Worm (Caenorhabditis elegans) whole organism, young adult: ENCODE results near the gene T24C2.5.

Experiments
- B0019.2 ChIP-seq: fragments of 200-800 bp; sonication (Bioruptor generic); conservative IDR thresholded peaks from 2 replicates; pipeline ENCODE4 v1.3.6; 2022; ENCODE audit warnings: missing genetic modification reagents, missing genetic modification characterization, missing compliant biosample characterization
- F49E8.2 ChIP-seq: sonication (generic microtip); optimal IDR thresholded peaks from 3 replicates; lab custom pipeline; 2017; ENCODE audit warnings: missing genetic modification characterization, mild to moderate bottlenecking, missing compliant biosample characterization, antibody characterized with exemption, moderate library complexity; ENCODE audit not compliant: insufficient read depth
- F55B11.4 ChIP-seq: sonication (generic microtip); optimal IDR thresholded peaks from 2 replicates; lab custom pipeline; 2016; ENCODE audit warnings: missing compliant biosample characterization, missing genetic modification characterization, borderline replicate concordance; ENCODE audit not compliant: insufficient read depth
- K11D2.4 ChIP-seq: fragments of 200-800 bp; sonication (Bioruptor generic); IDR thresholded peaks from 2 replicates; pipeline ENCODE4 v1.3.6; 2022; ENCODE audit warnings: missing genetic modification reagents, missing genetic modification characterization, missing compliant biosample characterization
- Y53G8AR.9 ChIP-seq: fragments of 200-800 bp; sonication (Bioruptor generic); conservative IDR thresholded peaks from 2 replicates; pipeline ENCODE4 v1.3.6; 2022; ENCODE audit warnings: missing genetic modification reagents, missing genetic modification characterization, missing compliant biosample characterization
- Y79H2A.3 ChIP-seq: fragments of 200-800 bp; sonication (Bioruptor generic); conservative IDR thresholded peaks from 2 replicates; pipeline ENCODE4 v1.3.6; 2022; ENCODE audit warnings: missing genetic modification reagents, missing genetic modification characterization, missing compliant biosample characterization
- atf-7 ChIP-seq: sonication (generic microtip); optimal IDR thresholded peaks from 2 replicates; lab custom pipeline; 2017; ENCODE audit warnings: mild to moderate bottlenecking, missing genetic modification characterization, missing compliant biosample characterization
- attf-6 ChIP-seq: fragments of 200-800 bp; sonication (Bioruptor generic); IDR thresholded peaks from 2 replicates; pipeline ENCODE4 v1.3.6; 2022; ENCODE audit warnings: missing genetic modification reagents, missing genetic modification characterization, missing compliant biosample characterization
- bed-2 ChIP-seq: fragments of 200-800 bp; sonication (Bioruptor generic); IDR thresholded peaks from 2 replicates; pipeline ENCODE4 v1.3.6; 2022; ENCODE audit warnings: missing genetic modification reagents, missing genetic modification characterization, missing compliant biosample characterization
- ccch-3 ChIP-seq: fragments of 200-800 bp; sonication (Bioruptor generic); optimal IDR thresholded peaks from 2 replicates; lab custom pipeline; 2018; ENCODE audit warnings: mild to moderate bottlenecking, missing genetic modification characterization, missing compliant biosample characterization
- cebp-1 ChIP-seq, 2 experiments: fragments of 200-800 bp in 1 of 2; sonication (Bioruptor generic) in 1 of 2; sonication (generic microtip) in 1 of 2; IDR thresholded peaks in 1 of 2; optimal IDR thresholded peaks in 1 of 2; 2 replicates each; pipeline versions ENCODE4 v1.3.6 to Lab custom; 2017 to 2022; ENCODE audit warnings: missing compliant biosample characterization in 2 of 2, missing genetic modification characterization in 2 of 2, mild to moderate bottlenecking in 1 of 2, missing genetic modification reagents in 1 of 2, moderate library complexity in 1 of 2
- ceh-27 ChIP-seq: fragments of 200-800 bp; sonication (Bioruptor generic); optimal IDR thresholded peaks from 2 replicates; lab custom pipeline; 2018; ENCODE audit warnings: mild to moderate bottlenecking, missing genetic modification characterization, moderate library complexity, missing compliant biosample characterization
- ceh-91 ChIP-seq: fragments of 200-800 bp; sonication (Bioruptor generic); IDR thresholded peaks from 2 replicates; pipeline ENCODE4 v1.3.6; 2022; ENCODE audit warnings: missing genetic modification reagents, missing genetic modification characterization, missing compliant biosample characterization
- chd-7 ChIP-seq: sonication (generic microtip); optimal IDR thresholded peaks from 2 replicates; lab custom pipeline; 2016; ENCODE audit warnings: mild to moderate bottlenecking, missing genetic modification characterization, moderate library complexity, missing compliant biosample characterization
- dox-1 ChIP-seq: fragments of 200-800 bp; sonication (Bioruptor generic); IDR thresholded peaks from 2 replicates; pipeline ENCODE4 v1.3.6; 2022; ENCODE audit warnings: missing genetic modification reagents, missing genetic modification characterization, missing compliant biosample characterization
- egrh-3 ChIP-seq: fragments of 200-800 bp; sonication (Bioruptor generic); IDR thresholded peaks from 2 replicates; pipeline ENCODE4 v1.3.6; 2022; ENCODE audit warnings: missing genetic modification reagents, missing genetic modification characterization, missing compliant biosample characterization
- ets-4 ChIP-seq: fragments of 200-800 bp; sonication (Bioruptor generic); optimal IDR thresholded peaks from 2 replicates; lab custom pipeline; 2018; ENCODE audit warnings: mild to moderate bottlenecking, missing genetic modification characterization, missing compliant biosample characterization
- him-1 ChIP-seq: sonication (generic microtip); optimal IDR thresholded peaks from 2 replicates; lab custom pipeline; 2016; ENCODE audit warnings: missing genotype, missing genetic modification reagents, missing genetic modification characterization, missing compliant biosample characterization
- hlh-12 ChIP-seq: sonication (generic microtip); optimal IDR thresholded peaks from 2 replicates; lab custom pipeline; 2016; ENCODE audit warnings: missing genetic modification characterization, missing compliant biosample characterization
- hlh-26 ChIP-seq: fragments of 200-800 bp; sonication (Bioruptor generic); conservative IDR thresholded peaks from 2 replicates; pipeline ENCODE4 v1.3.6; 2022; ENCODE audit warnings: missing genetic modification reagents, missing genetic modification characterization, missing compliant biosample characterization
- hmg-1.2 ChIP-seq: fragments of 200-800 bp; sonication (Bioruptor generic); IDR thresholded peaks from 2 replicates; pipeline ENCODE4 v1.3.6; 2022; ENCODE audit warnings: missing genetic modification reagents, missing genetic modification characterization, missing compliant biosample characterization
- hmg-20 ChIP-seq: fragments of 200-800 bp; sonication (Bioruptor generic); IDR thresholded peaks from 2 replicates; pipeline ENCODE4 v1.3.6; 2022; ENCODE audit warnings: missing genetic modification reagents, missing genetic modification characterization, missing compliant biosample characterization
- lin-40 ChIP-seq: sonication (generic microtip); optimal IDR thresholded peaks from 2 replicates; lab custom pipeline; 2016; ENCODE audit warnings: missing genetic modification characterization, mild to moderate bottlenecking, missing compliant biosample characterization, missing genotype, missing genetic modification reagents
- lir-1 ChIP-seq: fragments of 200-800 bp; sonication (Bioruptor generic); conservative IDR thresholded peaks from 2 replicates; pipeline ENCODE4 v1.3.6; 2022; ENCODE audit warnings: missing genetic modification reagents, missing genetic modification characterization, missing compliant biosample characterization
- lsy-27 ChIP-seq: sonication (generic microtip); optimal IDR thresholded peaks from 2 replicates; lab custom pipeline; 2017; ENCODE audit warnings: missing genetic modification characterization, mild to moderate bottlenecking, missing compliant biosample characterization, antibody characterized with exemption, missing genotype, borderline replicate concordance; ENCODE audit not compliant: insufficient read depth
- madf-10 ChIP-seq: sonication (generic microtip); optimal IDR thresholded peaks from 2 replicates; lab custom pipeline; 2016; ENCODE audit warnings: mild to moderate bottlenecking, missing genetic modification characterization, missing compliant biosample characterization
- madf-6 ChIP-seq: fragments of 200-800 bp; sonication (Bioruptor generic); IDR thresholded peaks from 2 replicates; pipeline ENCODE4 v1.3.6; 2022; ENCODE audit warnings: missing genetic modification reagents, missing genetic modification characterization, missing compliant biosample characterization
- mel-28 ChIP-seq: sonication (generic microtip); optimal IDR thresholded peaks from 2 replicates; lab custom pipeline; 2016; ENCODE audit warnings: borderline replicate concordance, mild to moderate bottlenecking, missing genetic modification characterization, missing compliant biosample characterization
- nhr-120 ChIP-seq: fragments of 200-800 bp; sonication (Bioruptor generic); IDR thresholded peaks from 2 replicates; pipeline ENCODE4 v1.3.6; 2022; ENCODE audit warnings: missing genetic modification characterization, missing compliant biosample characterization
- sdz-38 ChIP-seq: sonication (generic microtip); optimal IDR thresholded peaks from 2 replicates; lab custom pipeline; 2016; ENCODE audit warnings: missing genotype, missing genetic modification characterization, missing compliant biosample characterization
- snpc-1.1 ChIP-seq: sonication (generic microtip); optimal IDR thresholded peaks from 2 replicates; lab custom pipeline; 2017; ENCODE audit warnings: missing genetic modification characterization, mild to moderate bottlenecking, missing compliant biosample characterization, antibody characterized with exemption, moderate library complexity, missing genotype, missing genetic modification reagents; ENCODE audit not compliant: insufficient read depth
- snpc-1.3 ChIP-seq: sonication (generic microtip); optimal IDR thresholded peaks from 2 replicates; lab custom pipeline; 2017; ENCODE audit warnings: missing genetic modification characterization, mild to moderate bottlenecking, missing compliant biosample characterization, antibody characterized with exemption, moderate library complexity, missing genotype, missing genetic modification reagents; ENCODE audit not compliant: insufficient read depth
- snpc-3.4 ChIP-seq: sonication (generic microtip); optimal IDR thresholded peaks from 2 replicates; lab custom pipeline; 2017; ENCODE audit warnings: missing genetic modification characterization, mild to moderate bottlenecking, missing compliant biosample characterization, antibody characterized with exemption, moderate library complexity, missing genotype, missing genetic modification reagents
- snpc-4 ChIP-seq, 5 experiments: fragments of 150-350 bp in 1 of 5; sonication (generic microtip) in 4 of 5; optimal IDR thresholded peaks; 2 replicates each; lab custom pipeline; 2014 to 2018; ENCODE audit warnings: missing genetic modification characterization in 5 of 5, missing biosample characterization in 3 of 5, antibody characterized with exemption in 2 of 5, mild to moderate bottlenecking in 2 of 5, missing compliant biosample characterization in 2 of 5, missing genotype in 2 of 5, moderate library complexity in 2 of 5, missing genetic modification reagents in 1 of 5
- somi-1 ChIP-seq: fragments of 200-800 bp; sonication (Bioruptor generic); optimal IDR thresholded peaks from 2 replicates; lab custom pipeline; 2018; ENCODE audit warnings: mild to moderate bottlenecking, missing genetic modification characterization, missing compliant biosample characterization
- zfh-2 ChIP-seq: fragments of 200-800 bp; sonication (Bioruptor generic); conservative IDR thresholded peaks from 2 replicates; pipeline ENCODE4 v1.3.6; 2022; ENCODE audit warnings: missing genetic modification reagents, missing genetic modification characterization, missing compliant biosample characterization
- ztf-22 ChIP-seq: fragments of 200-800 bp; sonication (Bioruptor generic); optimal IDR thresholded peaks from 2 replicates; lab custom pipeline; 2018; ENCODE audit warnings: mild to moderate bottlenecking, missing genetic modification characterization, moderate library complexity, missing compliant biosample characterization
- ztf-26 ChIP-seq: sonication (generic microtip); optimal IDR thresholded peaks from 2 replicates; lab custom pipeline; 2017; ENCODE audit warnings: missing genetic modification characterization, missing compliant biosample characterization
- ztf-28 ChIP-seq: fragments of 200-800 bp; sonication (Bioruptor generic); IDR thresholded peaks from 2 replicates; pipeline ENCODE4 v1.3.6; 2022; ENCODE audit warnings: missing genetic modification reagents, missing genetic modification characterization, missing compliant biosample characterization
- ztf-3 ChIP-seq: fragments of 200-800 bp; sonication (Bioruptor generic); optimal IDR thresholded peaks from 2 replicates; lab custom pipeline; 2018; ENCODE audit warnings: mild to moderate bottlenecking, missing genetic modification characterization, missing compliant biosample characterization
- ztf-6 ChIP-seq: fragments of 200-800 bp; sonication (Bioruptor generic); IDR thresholded peaks from 2 replicates; pipeline ENCODE4 v1.3.6; 2022; ENCODE audit warnings: missing genetic modification reagents, missing genetic modification characterization, missing compliant biosample characterization

T24C2.5 gene

DNA sequence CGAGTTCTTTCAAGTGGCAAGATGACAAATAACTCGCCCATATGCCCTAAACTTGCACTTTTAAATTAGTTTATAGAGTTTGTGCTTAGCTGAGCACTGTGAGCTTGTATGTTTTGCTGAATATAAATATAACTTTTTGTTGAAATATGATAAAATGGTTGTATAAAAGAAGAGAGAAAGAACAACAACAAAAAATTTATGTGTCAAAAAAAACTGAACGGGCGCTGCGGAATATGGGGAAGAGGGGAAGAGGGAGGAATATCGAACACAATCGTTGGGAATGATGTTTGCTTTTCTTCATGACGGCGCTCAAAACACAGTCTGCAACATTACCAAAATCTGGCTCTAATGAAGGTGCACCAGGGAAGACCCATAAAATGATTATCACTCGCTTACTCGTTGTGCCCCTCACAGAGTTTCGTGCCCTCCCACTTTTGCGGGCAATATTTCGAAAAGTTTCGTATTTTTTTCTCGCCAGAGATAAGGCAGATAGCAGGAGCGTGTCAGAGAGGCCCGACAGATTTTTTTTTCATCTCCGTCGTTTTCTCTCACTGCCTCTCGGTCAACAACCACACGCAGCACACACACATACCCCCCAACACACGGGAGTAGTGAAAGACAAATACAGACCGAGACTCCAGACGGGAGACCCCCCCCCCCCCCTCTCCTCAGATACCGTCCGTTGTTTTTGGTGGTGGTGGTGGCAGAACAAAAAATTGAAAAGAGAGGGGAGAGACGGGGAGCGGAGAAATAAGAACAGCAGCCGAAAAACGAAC, 28.5 kb upstream of the T24C2.5 start (continued):
- TF ChIP-seq hlh-12 (tag; lab: Kevin White, UChicago) (no peak), F55B11.4 (tag; lab: Kevin White, UChicago) (no peak), madf-10 (no peak), egrh-3 (GFP tag; lab: Robert Waterston, UW) (peak; percentile 79), zfh-2 (GFP tag; lab: Robert Waterston, UW) (peak; percentile 98), somi-1 (GFP tag; lab: Kevin White, UChicago) (peak; percentile 55), lir-1 (GFP tag; lab: Robert Waterston, UW) (no peak), ceh-27 (GFP tag; lab: Kevin White, UChicago) (peak; percentile 34), snpc-1.3 (tag; lab: Kevin White, UChicago) (no peak), ztf-22 (peak; percentile 48), Y79H2A.3 (GFP tag; lab: Robert Waterston, UW) (no peak), atf-7 (peak; percentile 7), cebp-1 (GFP tag; IDR thresholded peaks at IDR 0.05; lab: Robert Waterston, UW) (no peak), cebp-1 (tag; optimal IDR thresholded peaks at IDR 0.05; lab: Kevin White, UChicago) (peak; percentile 73), hmg-1.2 (peak; percentile 20; the same call in 1 of the 2 replicates), snpc-4 (GFP tag; optimal IDR thresholded peaks at IDR 0.05; lab: Kevin White, UChicago) (no peak), snpc-4 (tag; optimal IDR thresholded peaks at IDR 0.05; lab: Kevin White, UChicago) (peak in 1 of 4 experiments; percentile 45)
- TF ChIP-seq, all 124 proteins: peak for 21

DNA sequence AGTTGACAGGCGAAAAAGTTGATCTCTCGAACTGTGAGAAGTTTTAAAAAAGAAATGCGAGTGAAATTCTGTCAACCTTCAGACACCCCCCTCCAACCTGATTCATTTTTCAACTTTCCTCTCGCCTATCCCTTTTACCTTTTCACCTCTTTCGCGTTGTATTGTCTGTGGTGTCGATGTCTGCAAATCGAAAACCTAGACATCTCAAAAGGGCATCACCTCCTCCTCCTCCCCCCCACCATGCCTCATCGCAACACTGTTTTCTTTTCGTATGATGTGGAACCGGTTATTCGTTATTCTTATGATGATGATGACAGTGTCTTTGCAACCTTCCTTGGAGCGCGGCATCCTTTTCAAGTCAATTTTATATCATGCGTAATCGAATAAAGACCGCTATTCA, 26.2 kb upstream of the T24C2.5 start:
- TF ChIP-seq dox-1 (no peak), snpc-1.1 (no peak), lsy-27 (tag; lab: Kevin White, UChicago) (no peak), madf-10 (no peak), Y79H2A.3 (GFP tag; lab: Robert Waterston, UW) (no peak), ccch-3 (GFP tag; lab: Kevin White, UChicago) (no peak), ztf-6 (GFP tag; lab: Robert Waterston, UW) (no peak), madf-6 (GFP tag; lab: Robert Waterston, UW) (no peak), K11D2.4 (0 out of 2 replicates have a peak, but pooled peaks have one; percentile 27), B0019.2 (GFP tag; lab: Robert Waterston, UW) (no peak), ceh-91 (no peak), zfh-2 (GFP tag; lab: Robert Waterston, UW) (no peak), him-1 (no peak), ztf-28 (GFP tag; lab: Robert Waterston, UW) (no peak), Y53G8AR.9 (no peak), mel-28 (no peak), F49E8.2 (tag; lab: Kevin White, UChicago) (no peak), ets-4 (GFP tag; lab: Kevin White, UChicago) (no peak), attf-6 (GFP tag; lab: Robert Waterston, UW) (no peak), lin-40 (peak; percentile 44), ztf-3 (GFP tag; lab: Kevin White, UChicago) (no peak), sdz-38 (tag; lab: Kevin White, UChicago) (no peak), nhr-120 (GFP tag; lab: Robert Waterston, UW) (no peak), snpc-3.4 (tag; lab: Kevin White, UChicago) (no peak), bed-2 (GFP tag; lab: Robert Waterston, UW) (no peak), hlh-26 (GFP tag; lab: Robert Waterston, UW) (no peak), chd-7 (tag; lab: Kevin White, UChicago) (no peak), cebp-1 (GFP tag; IDR thresholded peaks at IDR 0.05; lab: Robert Waterston, UW) (no peak), cebp-1 (tag; optimal IDR thresholded peaks at IDR 0.05; lab: Kevin White, UChicago) (no peak), ztf-26 (tag; lab: Kevin White, UChicago) (peak; percentile 60), hmg-20 (GFP tag; lab: Robert Waterston, UW) (no peak), F55B11.4 (tag; lab: Kevin White, UChicago) (no peak), somi-1 (GFP tag; lab: Kevin White, UChicago) (peak; percentile 41), ceh-27 (GFP tag; lab: Kevin White, UChicago) (peak; percentile 29)
